Worm (Caenorhabditis elegans): ENCODE measurements around the gene nspb-8.

Gene nspb-8

DNA sequence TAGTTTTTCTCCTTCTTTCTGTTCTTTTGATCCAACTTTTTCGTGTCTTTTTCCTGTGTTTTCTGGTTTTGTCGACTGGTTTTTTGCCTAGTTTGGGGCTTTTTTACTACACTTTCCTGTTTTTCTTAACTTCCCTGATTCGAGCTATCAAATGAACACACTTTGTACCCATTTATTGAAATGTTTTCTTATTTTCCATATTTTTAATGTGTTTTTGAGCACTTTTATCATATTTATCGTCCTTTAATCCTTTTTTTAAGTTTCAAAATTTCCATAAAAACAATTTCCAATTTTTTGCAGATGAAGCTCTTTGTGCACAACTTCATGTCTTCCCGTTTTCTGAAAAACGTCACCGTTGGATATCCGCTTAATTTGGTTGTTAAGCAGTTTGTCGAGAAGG lies 46.4 kb downstream of the nspb-8 start, which contains the start of gene C04H5.1:
Gene C04H5.1, plus strand, starts transcription at position 301 of the 400 bp plus-strand sequence.
- no peak for TF ChIP-seq rcor-1 (GFP tag; IDR thresholded peaks at IDR 0.05)
- no peak for TF ChIP-seq bed-1 (GFP tag; IDR thresholded peaks at IDR 0.05)
- no peak for TF ChIP-seq tlf-1 (GFP tag; optimal IDR thresholded peaks at IDR 0.05)
- TF ChIP-seq egl-44 (GFP tag; IDR thresholded peaks at IDR 0.05): no peak
- no peak for TF ChIP-seq let-526 (GFP tag; IDR thresholded peaks at IDR 0.05)
- no peak for TF ChIP-seq ZK185.1 (tag; optimal IDR thresholded peaks at IDR 0.05; ENCODE audit: poor library complexity, severe bottlenecking)
- TF ChIP-seq chd-7 (tag; optimal IDR thresholded peaks at IDR 0.05): no peak
- no peak for TF ChIP-seq B0336.3 (GFP tag; IDR thresholded peaks at IDR 0.05)
- no peak for TF ChIP-seq athp-1 (tag; optimal IDR thresholded peaks at IDR 0.05)
- no peak for TF ChIP-seq ztf-18 (tag; optimal IDR thresholded peaks at IDR 0.05)
- no peak for TF ChIP-seq F55B11.4 (tag; optimal IDR thresholded peaks at IDR 0.05; ENCODE audit: borderline replicate concordance, insufficient read depth)
- TF ChIP-seq somi-1 (GFP tag; optimal IDR thresholded peaks at IDR 0.05): no peak
- TF ChIP-seq attf-6 (GFP tag; IDR thresholded peaks at IDR 0.05): no peak
- TF ChIP-seq F39B2.1 (GFP tag; IDR thresholded peaks at IDR 0.05): no peak
- no peak for TF ChIP-seq madf-3 (GFP tag; IDR thresholded peaks at IDR 0.05)
- no peak for TF ChIP-seq lin-35 (GFP tag; optimal IDR thresholded peaks at IDR 0.05)
- no peak for TF ChIP-seq gei-17 (GFP tag; optimal IDR thresholded peaks at IDR 0.05)
- no peak for TF ChIP-seq ceh-58 (GFP tag; IDR thresholded peaks at IDR 0.05)
- TF ChIP-seq attf-3 (GFP tag; conservative IDR thresholded peaks at IDR 0.05): no peak

All from whole organism, young adult.